Fruit fly (Drosophila melanogaster) whole organism, wandering third instar larva: Measurements from ENCODE around the gene Kif3C.

Source experiments
- Abd-B ChIP-seq: fragments of >200 bp; optimal IDR thresholded peaks from 2 replicates; lab custom pipeline; 2017; ENCODE audit warnings: missing biosample characterization, missing genetic modification characterization
- CG9705 ChIP-seq: fragments of 200-800 bp; sonication (Bioruptor generic); optimal IDR thresholded peaks from 2 replicates; lab custom pipeline; 2018; ENCODE audit warnings: missing biosample characterization, mild to moderate bottlenecking, missing genetic modification characterization
- Hnf4 ChIP-seq: fragments of 200-800 bp; sonication (Bioruptor generic); optimal IDR thresholded peaks from 2 replicates; lab custom pipeline; 2016; ENCODE audit warnings: missing biosample characterization, mild to moderate bottlenecking, missing genetic modification characterization
- Myc ChIP-seq: fragments of >200 bp; optimal IDR thresholded peaks from 2 replicates; lab custom pipeline; 2017
- Vsx2 ChIP-seq: fragments of 200-300, 225-300 bp; sonication (Bioruptor generic); optimal IDR thresholded peaks from 2 replicates; lab custom pipeline; 2018; ENCODE audit warnings: missing biosample characterization, missing genetic modification characterization; ENCODE audit not compliant: partially characterized antibody
- fru ChIP-seq: fragments of 200-800 bp; sonication (Bioruptor generic); optimal IDR thresholded peaks from 3 replicates; lab custom pipeline; 2016; ENCODE audit warnings: missing biosample characterization, mild to moderate bottlenecking, missing genetic modification characterization
- h ChIP-seq: fragments of 200-800 bp; sonication (Bioruptor generic); optimal IDR thresholded peaks from 3 replicates; lab custom pipeline; 2016; ENCODE audit warnings: missing biosample characterization, mild to moderate bottlenecking, missing genetic modification characterization
- jim ChIP-seq: fragments of 175-275, 200-325 bp; sonication (Bioruptor generic); optimal IDR thresholded peaks from 2 replicates; lab custom pipeline; 2016; ENCODE audit warnings: missing biosample characterization, mild to moderate bottlenecking, missing genetic modification characterization
- psq ChIP-seq: fragments of 200-800 bp; sonication (Bioruptor generic); optimal IDR thresholded peaks from 3 replicates; lab custom pipeline; 2017; ENCODE audit warnings: missing biosample characterization, mild to moderate bottlenecking, missing genetic modification characterization, moderate library complexity

- TF ChIP-seq jim (GFP tag; lab: Kevin White, UChicago) (no peak), fru (GFP tag; lab: Kevin White, UChicago) (no peak), Vsx2 (GFP tag; lab: Kevin White, UChicago) (no peak), h (GFP tag; lab: Kevin White, UChicago) (no peak), CG9705 (GFP tag; lab: Kevin White, UChicago) (no peak), Hnf4 (GFP tag; lab: Kevin White, UChicago) (no peak), psq (GFP tag; lab: Kevin White, UChicago) (no peak), Myc (lab: Kevin White, UChicago) (no peak), Abd-B (GFP tag; lab: Kevin White, UChicago) (no peak)
Measured at dm6 chr4:1115299-1115698, 32.0 kb upstream of the Kif3C start.
